Fruit fly (Drosophila melanogaster) whole organism, embryonic: Measurements from ENCODE around the gene Non3.

Source experiments
- Ada2b ChIP-seq: fragments of 200-800 bp; sonication (Bioruptor generic); IDR thresholded peaks from 2 replicates; pipeline ENCODE4 v1.3.6; 2022; ENCODE audit warnings: missing biosample characterization, missing genetic modification characterization
- Blimp-1 ChIP-seq: fragments of 200-800 bp; sonication (Bioruptor generic); optimal IDR thresholded peaks from 3 replicates; lab custom pipeline; 2018; ENCODE audit warnings: missing biosample characterization, missing genetic modification characterization, mild to moderate bottlenecking, moderate library complexity, missing genetic modification reagents
- CG10274 ChIP-seq: fragments of 200-800 bp; sonication (Bioruptor generic); optimal IDR thresholded peaks from 3 replicates; lab custom pipeline; 2017; ENCODE audit warnings: missing biosample characterization, mild to moderate bottlenecking, missing genetic modification characterization
- CG11695 ChIP-seq: fragments of 200-800 bp; sonication (Bioruptor generic); IDR thresholded peaks from 3 replicates; pipeline ENCODE4 v1.3.6; 2022; ENCODE audit warnings: missing biosample characterization, missing genetic modification characterization
- CG14441 ChIP-seq: fragments of 200-800 bp; sonication (Bioruptor generic); IDR thresholded peaks from 2 replicates; pipeline ENCODE4 v1.3.6; 2022; ENCODE audit warnings: missing biosample characterization, missing genetic modification characterization
- CG17612 ChIP-seq: fragments of 200-800 bp; sonication (Bioruptor generic); IDR thresholded peaks from 2 replicates; pipeline ENCODE4 v1.3.6; 2022; ENCODE audit warnings: missing biosample characterization, missing genetic modification characterization
- CG2116 ChIP-seq: fragments of 200-800 bp; sonication (Bioruptor generic); optimal IDR thresholded peaks from 3 replicates; lab custom pipeline; 2018; ENCODE audit warnings: missing biosample characterization, mild to moderate bottlenecking, missing genetic modification characterization
- CG2120 ChIP-seq: fragments of 200-800 bp; sonication (Bioruptor generic); optimal IDR thresholded peaks from 3 replicates; lab custom pipeline; 2016; ENCODE audit warnings: missing biosample characterization, missing genetic modification characterization
- CG4360 ChIP-seq: fragments of 200-800 bp; sonication (Bioruptor generic); IDR thresholded peaks from 2 replicates; pipeline ENCODE4 v1.3.6; 2022; ENCODE audit warnings: missing biosample characterization, missing genetic modification characterization
- CG6272 ChIP-seq: fragments of 200-800 bp; sonication (Bioruptor generic); IDR thresholded peaks from 2 replicates; pipeline ENCODE4 v1.3.6; 2022; ENCODE audit warnings: missing biosample characterization, missing genetic modification characterization
- CG7357 ChIP-seq: fragments of 200-800 bp; sonication (Bioruptor generic); IDR thresholded peaks from 3 replicates; pipeline ENCODE4 v1.3.6; 2022; ENCODE audit warnings: missing biosample characterization, missing genetic modification characterization
- CG7839 ChIP-seq: fragments of 200-800 bp; sonication (Bioruptor generic); optimal IDR thresholded peaks from 3 replicates; lab custom pipeline; 2018; ENCODE audit warnings: missing biosample characterization, mild to moderate bottlenecking, missing genetic modification characterization, moderate library complexity
- CG8924 ChIP-seq: fragments of 200-800 bp; optimal IDR thresholded peaks from 3 replicates; lab custom pipeline; 2019; ENCODE audit warnings: missing biosample characterization, mild to moderate bottlenecking, missing genetic modification characterization, moderate library complexity
- Camta ChIP-seq: fragments of 200-800 bp; sonication (Bioruptor generic); optimal IDR thresholded peaks from 2 replicates; lab custom pipeline; 2016; ENCODE audit warnings: missing biosample characterization, missing genetic modification characterization
- CrebB ChIP-seq: fragments of 200-800 bp; sonication (Bioruptor generic); optimal IDR thresholded peaks from 3 replicates; lab custom pipeline; 2018; ENCODE audit warnings: missing biosample characterization, mild to moderate bottlenecking, missing genetic modification characterization
- D19B ChIP-seq: fragments of 200-800 bp; sonication (Bioruptor generic); optimal IDR thresholded peaks from 2 replicates; lab custom pipeline; 2017; ENCODE audit warnings: missing biosample characterization, mild to moderate bottlenecking, missing genetic modification characterization
- Dbx ChIP-seq: fragments of 200-800 bp; sonication (Bioruptor generic); IDR thresholded peaks from 3 replicates; pipeline ENCODE4 v1.3.6; 2022; ENCODE audit warnings: missing biosample characterization, missing genetic modification characterization
- Dref ChIP-seq: fragments of 200-800 bp; sonication (Bioruptor generic); IDR thresholded peaks from 2 replicates; pipeline ENCODE4 v1.3.6; 2022; ENCODE audit warnings: missing biosample characterization, missing genetic modification characterization
- E2f2 ChIP-seq: fragments of 200-800 bp; sonication (Bioruptor generic); IDR thresholded peaks from 2 replicates; pipeline ENCODE4 v1.3.6; 2022; ENCODE audit warnings: missing biosample characterization, missing genetic modification characterization
- ERR ChIP-seq: fragments of 200-800 bp; sonication (Bioruptor generic); optimal IDR thresholded peaks from 2 replicates; lab custom pipeline; 2016; ENCODE audit warnings: missing biosample characterization, missing genetic modification characterization
- Eip74EF ChIP-seq, 2 experiments: fragments of 200-800 bp in 1 of 2; fragments of >200 bp in 1 of 2; sonication (Bioruptor generic) in 1 of 2; optimal IDR thresholded peaks; 2 replicates each; lab custom pipeline; 2017 to 2019; ENCODE audit warnings: missing biosample characterization in 2 of 2, missing genetic modification characterization in 2 of 2, mild to moderate bottlenecking in 1 of 2, moderate library complexity in 1 of 2
- HLH4C ChIP-seq: fragments of 200-800 bp; sonication (Bioruptor generic); IDR thresholded peaks from 3 replicates; pipeline ENCODE4 v1.3.6; 2022; ENCODE audit warnings: missing biosample characterization, missing genetic modification characterization; ENCODE audit not compliant: partially characterized antibody
- Hmr ChIP-seq: fragments of 200-800 bp; sonication (Bioruptor generic); optimal IDR thresholded peaks from 3 replicates; lab custom pipeline; 2017; ENCODE audit warnings: mild to moderate bottlenecking, missing biosample characterization, missing genetic modification reagents, missing genetic modification characterization
- Max ChIP-seq: fragments of 200-800 bp; sonication (Bioruptor generic); optimal IDR thresholded peaks from 2 replicates; lab custom pipeline; 2016; ENCODE audit warnings: missing biosample characterization, mild to moderate bottlenecking, missing genetic modification characterization
- NFAT ChIP-seq: fragments of 200-800 bp; sonication (Bioruptor generic); IDR thresholded peaks from 2 replicates; pipeline ENCODE4 v1.3.6; 2022; ENCODE audit warnings: missing biosample characterization, missing genetic modification characterization
- Pdp1 ChIP-seq, 2 experiments: fragments of 200-800 bp; sonication (Bioruptor generic); optimal IDR thresholded peaks; 3 replicates each; lab custom pipeline; 2016; ENCODE audit warnings: missing biosample characterization in 2 of 2, missing genetic modification characterization in 2 of 2, mild to moderate bottlenecking in 1 of 2, moderate library complexity in 1 of 2
- Ptx1 ChIP-seq: fragments of 200-800 bp; sonication (Bioruptor generic); IDR thresholded peaks from 2 replicates; pipeline ENCODE4 v1.3.6; 2022; ENCODE audit warnings: missing biosample characterization, missing genetic modification characterization
- Rx ChIP-seq: fragments of 200-800 bp; sonication (Bioruptor generic); IDR thresholded peaks from 2 replicates; pipeline ENCODE4 v1.3.6; 2022; ENCODE audit warnings: missing biosample characterization, missing genetic modification characterization
- Scr ChIP-seq: fragments of 200-800 bp; sonication (Bioruptor generic); IDR thresholded peaks from 2 replicates; pipeline ENCODE4 v1.3.6; 2022; ENCODE audit warnings: missing biosample characterization, missing genetic modification characterization; ENCODE audit not compliant: partially characterized antibody
- Taf1 ChIP-seq: fragments of 200-800 bp; sonication (Bioruptor generic); IDR thresholded peaks from 2 replicates; pipeline ENCODE4 v1.3.6; 2022; ENCODE audit warnings: missing biosample characterization, missing genetic modification characterization
- Xbp1 ChIP-seq: fragments of 200-800 bp; sonication (Bioruptor generic); optimal IDR thresholded peaks from 3 replicates; lab custom pipeline; 2016; ENCODE audit warnings: missing biosample characterization, mild to moderate bottlenecking, missing genetic modification characterization
- ara ChIP-seq: fragments of 200-800 bp; sonication (Bioruptor generic); IDR thresholded peaks from 2 replicates; pipeline ENCODE4 v1.3.6; 2022; ENCODE audit warnings: missing biosample characterization, missing genetic modification characterization
- bigmax ChIP-seq: fragments of 200-800 bp; sonication (Bioruptor generic); optimal IDR thresholded peaks from 2 replicates; lab custom pipeline; 2018; ENCODE audit warnings: missing biosample characterization, mild to moderate bottlenecking, missing genetic modification characterization
- chinmo ChIP-seq: fragments of 200-800 bp; sonication (Bioruptor generic); IDR thresholded peaks from 4 replicates; pipeline ENCODE4 v1.3.6; 2022; ENCODE audit warnings: missing biosample characterization, missing genetic modification characterization; ENCODE audit not compliant: partially characterized antibody
- ci ChIP-seq: fragments of 200-800 bp; sonication (Bioruptor generic); IDR thresholded peaks from 3 replicates; pipeline ENCODE4 v1.3.6; 2022; ENCODE audit warnings: missing biosample characterization, missing genetic modification characterization
- crol ChIP-seq: fragments of 200-800 bp; sonication (Bioruptor generic); IDR thresholded peaks from 2 replicates; pipeline ENCODE4 v1.3.6; 2022; ENCODE audit warnings: missing biosample characterization, missing genetic modification characterization
- exex ChIP-seq: fragments of 200-800 bp; sonication (Bioruptor generic); optimal IDR thresholded peaks from 4 replicates; lab custom pipeline; 2018; ENCODE audit warnings: missing biosample characterization, mild to moderate bottlenecking, missing genetic modification characterization, moderate library complexity
- fu2 ChIP-seq: fragments of 200-800 bp; sonication (Bioruptor generic); optimal IDR thresholded peaks from 2 replicates; lab custom pipeline; 2016; ENCODE audit warnings: missing biosample characterization, missing genetic modification characterization
- gcm ChIP-seq: fragments of 200-800 bp; sonication (Bioruptor generic); optimal IDR thresholded peaks from 2 replicates; lab custom pipeline; 2019; ENCODE audit warnings: missing biosample characterization, mild to moderate bottlenecking, missing genetic modification characterization, moderate library complexity
- inv ChIP-seq: fragments of 200-800 bp; sonication (Bioruptor generic); IDR thresholded peaks from 2 replicates; pipeline ENCODE4 v1.3.6; 2022; ENCODE audit warnings: missing biosample characterization, missing genetic modification characterization; ENCODE audit not compliant: partially characterized antibody
- jumu ChIP-seq: fragments of 200-800 bp; sonication (Bioruptor generic); optimal IDR thresholded peaks from 3 replicates; lab custom pipeline; 2016; ENCODE audit warnings: missing biosample characterization, missing genetic modification characterization
- nom ChIP-seq: fragments of 200-800 bp; sonication (Bioruptor generic); optimal IDR thresholded peaks from 2 replicates; lab custom pipeline; 2017; ENCODE audit warnings: missing biosample characterization, missing genetic modification characterization, mild to moderate bottlenecking, moderate library complexity, missing genetic modification reagents
- p53 ChIP-seq: fragments of 200-800 bp; sonication (Bioruptor generic); optimal IDR thresholded peaks from 2 replicates; lab custom pipeline; 2016; ENCODE audit warnings: missing biosample characterization, missing genetic modification characterization
- pan ChIP-seq, 4 experiments: fragments of >200 bp in 3 of 4; fragments of 200-800 bp in 1 of 4; sonication (Bioruptor generic) in 1 of 4; optimal IDR thresholded peaks in 3 of 4; IDR thresholded peaks in 1 of 4; 2 replicates each; pipeline versions ENCODE4 v1.3.6 to Lab custom; 2017 to 2022; ENCODE audit warnings: missing biosample characterization in 2 of 4, missing genetic modification characterization in 2 of 4, mixed read lengths in 1 of 4
- phol ChIP-seq: fragments of 200-800 bp; sonication (Bioruptor generic); optimal IDR thresholded peaks from 3 replicates; lab custom pipeline; 2018; ENCODE audit warnings: missing biosample characterization, mild to moderate bottlenecking, missing genetic modification characterization, moderate library complexity
- pros ChIP-seq: fragments of 200-800 bp; sonication (Bioruptor generic); optimal IDR thresholded peaks from 3 replicates; lab custom pipeline; 2019; ENCODE audit warnings: missing biosample characterization, mild to moderate bottlenecking, missing genetic modification characterization, moderate library complexity
- schlank ChIP-seq: fragments of 200-800 bp; sonication (Bioruptor generic); optimal IDR thresholded peaks from 2 replicates; lab custom pipeline; 2018; ENCODE audit warnings: missing biosample characterization, mild to moderate bottlenecking, missing genetic modification characterization

Gene Non3

dm6 chr3R:18226809-18227157 lies 3.3 kb downstream of the Non3 start:
- TF ChIP-seq Dbx (no peak), NFAT (GFP tag; lab: Robert Waterston, UW) (peak; percentile 75), gcm (peak; percentile 44), Ptx1 (GFP tag; lab: Robert Waterston, UW) (no peak), chinmo (GFP tag; lab: Robert Waterston, UW) (no peak), Pdp1 (GFP tag; optimal IDR thresholded peaks at IDR 0.05; lab: Kevin White, UChicago) (peak in 1 of 2 experiments; percentile 24), CG2120 (GFP tag; lab: Kevin White, UChicago) (no peak), Dref (GFP tag; lab: Robert Waterston, UW) (peak; percentile 18; the same call in 1 of the 2 replicates), ERR (peak; percentile 92), ci (0 out of 3 replicates have a peak, but pooled peaks have one; percentile 44), CG11695 (GFP tag; lab: Robert Waterston, UW) (0 out of 3 replicates have a peak, but pooled peaks have one; percentile 39), CG10274 (GFP tag; lab: Kevin White, UChicago) (no peak), CG14441 (GFP tag; lab: Robert Waterston, UW) (0 out of 2 replicates have a peak, but pooled peaks have one; percentile 13), schlank (tag; lab: Kevin White, UChicago) (no peak), CG17612 (GFP tag; lab: Robert Waterston, UW) (no peak), ara (GFP tag; lab: Robert Waterston, UW) (0 out of 2 replicates have a peak, but pooled peaks have one; percentile 25), phol (tag; lab: Kevin White, UChicago) (no peak), crol (GFP tag; lab: Robert Waterston, UW) (peak; percentile 86), fu2 (GFP tag; lab: Kevin White, UChicago) (peak; percentile 20), CG2116 (GFP tag; lab: Kevin White, UChicago) (no peak), CG6272 (GFP tag; lab: Robert Waterston, UW) (no peak; the same call in 1 of the 2 replicates), pros (GFP tag; lab: Kevin White, UChicago) (no peak), Blimp-1 (GFP tag; lab: Kevin White, UChicago) (no peak), bigmax (GFP tag; lab: Kevin White, UChicago) (peak; percentile 94), HLH4C (GFP tag; lab: Robert Waterston, UW) (0 out of 3 replicates have a peak, but pooled peaks have one; percentile 20), jumu (no peak)

- no peak for TF ChIP-seq Max
- peak; percentile 35 for TF ChIP-seq nom (GFP tag; lab: Kevin White, UChicago)
- peak; percentile 80 for TF ChIP-seq exex (tag; lab: Kevin White, UChicago)
Measured at dm6 chr3R:18227385-18227784, 3.9 kb downstream of the Non3 start.

dm6 chr3R:18228713-18229222 lies 5.2 kb downstream of the Non3 start:
- TF ChIP-seq p53 (GFP tag; lab: Kevin White, UChicago) (no peak), Taf1 (GFP tag; lab: Robert Waterston, UW) (no peak), Ada2b (GFP tag; lab: Robert Waterston, UW) (0 out of 2 replicates have a peak, but pooled peaks have one; percentile 6), CG8924 (tag; lab: Kevin White, UChicago) (no peak), Hmr (no peak), CG4360 (GFP tag; lab: Robert Waterston, UW) (no peak), CG7357 (GFP tag; lab: Robert Waterston, UW) (no peak), gcm (peak; percentile 70), CG2120 (GFP tag; lab: Kevin White, UChicago) (peak; percentile 35), E2f2 (GFP tag; lab: Robert Waterston, UW) (no peak), Camta (GFP tag; lab: Kevin White, UChicago) (no peak), fu2 (GFP tag; lab: Kevin White, UChicago) (no peak), Scr (no peak), inv (GFP tag; lab: Robert Waterston, UW) (no peak), CG7839 (tag; lab: Kevin White, UChicago) (no peak), Rx (GFP tag; lab: Robert Waterston, UW) (no peak), Xbp1 (no peak), Max (no peak), Eip74EF (GFP tag; optimal IDR thresholded peaks at IDR 0.05; lab: Kevin White, UChicago) (no peak), CrebB (no peak), D19B (no peak), pan (optimal IDR thresholded peaks at IDR 0.05; lab: Kevin White, UChicago) (no peak), pan (GFP tag; optimal IDR thresholded peaks at IDR 0.05 in 1 of 2, IDR thresholded peaks at IDR 0.05 in 1 of 2) (no peak)
